Worm (Caenorhabditis elegans): Measurements from ENCODE around the gene dct-6.

- TF ChIP-seq alr-1 (tag; optimal IDR thresholded peaks at IDR 0.05; ENCODE audit: borderline replicate concordance) (no peak), nhr-28 (tag; optimal IDR thresholded peaks at IDR 0.05) (no peak), snpc-4 (tag; optimal IDR thresholded peaks at IDR 0.05) (no peak), zag-1 (tag; optimal IDR thresholded peaks at IDR 0.05) (no peak)
These were observed 24.1 kb upstream of the dct-6 start for ce11 chrIII:5942104-5942503.

Data from whole organism, L1 larva.